Fruit fly (Drosophila melanogaster) whole organism, prepupa: ENCODE data around the gene moody.
A peak's percentile ranks its signal among the peaks of the same experiment; 100 is the strongest.

Experiments used
- Blimp-1 ChIP-seq: fragments of 200-800 bp; sonication (Bioruptor generic); optimal IDR thresholded peaks from 3 replicates; lab custom pipeline; 2017; ENCODE audit warnings: missing biosample characterization, missing genetic modification characterization, mild to moderate bottlenecking, moderate library complexity, missing genetic modification reagents
- CG10631 ChIP-seq: fragments of 200-800 bp; sonication (Bioruptor generic); optimal IDR thresholded peaks from 2 replicates; lab custom pipeline; 2016; ENCODE audit warnings: missing biosample characterization, missing genetic modification characterization
- CG10669 ChIP-seq: fragments of 200-800 bp; sonication (Bioruptor generic); optimal IDR thresholded peaks from 3 replicates; lab custom pipeline; 2018; ENCODE audit warnings: missing biosample characterization, mild to moderate bottlenecking, missing genetic modification characterization, moderate library complexity
- CG11294 ChIP-seq: fragments of 200-800 bp; sonication (Bioruptor generic); IDR thresholded peaks from 2 replicates; pipeline ENCODE4 v1.3.6; 2022; ENCODE audit warnings: missing biosample characterization, missing genetic modification characterization
- CG11902 ChIP-seq: fragments of 200-800 bp; sonication (Bioruptor generic); optimal IDR thresholded peaks from 3 replicates; lab custom pipeline; 2016; ENCODE audit warnings: missing biosample characterization, missing genetic modification characterization
- CG15336 ChIP-seq: fragments of 200-800 bp; sonication (Bioruptor generic); IDR thresholded peaks from 2 replicates; pipeline ENCODE4 v1.3.6; 2022; ENCODE audit warnings: missing biosample characterization, missing genetic modification characterization
- CG1621 ChIP-seq: fragments of 200-800 bp; sonication (Bioruptor generic); optimal IDR thresholded peaks from 3 replicates; lab custom pipeline; 2018; ENCODE audit warnings: missing biosample characterization, mild to moderate bottlenecking, missing genetic modification characterization
- CG16779 ChIP-seq: fragments of 200-800 bp; sonication (Bioruptor generic); optimal IDR thresholded peaks from 3 replicates; lab custom pipeline; 2017; ENCODE audit warnings: missing biosample characterization, mild to moderate bottlenecking, missing genetic modification characterization
- CG3032 ChIP-seq: fragments of 200-800 bp; optimal IDR thresholded peaks from 2 replicates; lab custom pipeline; 2019; ENCODE audit warnings: missing biosample characterization, mild to moderate bottlenecking, missing genetic modification characterization, moderate library complexity
- CG31627 ChIP-seq: fragments of 200-800 bp; sonication (Bioruptor generic); optimal IDR thresholded peaks from 3 replicates; lab custom pipeline; 2016; ENCODE audit warnings: missing biosample characterization, missing genetic modification characterization
- CG32006 ChIP-seq: fragments of 200-800 bp; sonication (Bioruptor generic); optimal IDR thresholded peaks from 3 replicates; lab custom pipeline; 2017; ENCODE audit warnings: missing biosample characterization, mild to moderate bottlenecking, missing genetic modification characterization
- CG34406 ChIP-seq: fragments of 200-800 bp; sonication (Bioruptor generic); optimal IDR thresholded peaks from 3 replicates; lab custom pipeline; 2016; ENCODE audit warnings: missing biosample characterization, missing genetic modification characterization
- CG6163 ChIP-seq: fragments of 200-800 bp; sonication (Bioruptor generic); IDR thresholded peaks from 3 replicates; pipeline ENCODE4 v1.3.6; 2022; ENCODE audit warnings: missing biosample characterization, missing genetic modification characterization
- CG6276 ChIP-seq: fragments of 200-800 bp; sonication (Bioruptor generic); optimal IDR thresholded peaks from 2 replicates; lab custom pipeline; 2017; ENCODE audit warnings: missing biosample characterization, mild to moderate bottlenecking, missing genetic modification characterization
- CG6792 ChIP-seq: fragments of 200-800 bp; sonication (Bioruptor generic); optimal IDR thresholded peaks from 3 replicates; lab custom pipeline; 2016; ENCODE audit warnings: missing biosample characterization, missing genetic modification characterization
- CG6808 ChIP-seq: fragments of 200-800 bp; sonication (Bioruptor generic); optimal IDR thresholded peaks from 3 replicates; lab custom pipeline; 2017; ENCODE audit warnings: missing biosample characterization, missing genetic modification characterization, mild to moderate bottlenecking, moderate library complexity, missing genetic modification reagents
- CG6854 ChIP-seq: fragments of 200-800 bp; sonication (Bioruptor generic); optimal IDR thresholded peaks from 2 replicates; lab custom pipeline; 2017; ENCODE audit warnings: missing biosample characterization, mild to moderate bottlenecking, missing genetic modification characterization
- CG8119 ChIP-seq: fragments of 200-800 bp; sonication (Bioruptor generic); IDR thresholded peaks from 3 replicates; pipeline ENCODE4 v1.3.6; 2022; ENCODE audit warnings: missing biosample characterization, missing genetic modification characterization
- CG8632 ChIP-seq: fragments of 200-800 bp; sonication (Bioruptor generic); optimal IDR thresholded peaks from 3 replicates; lab custom pipeline; 2016; ENCODE audit warnings: missing biosample characterization, missing genetic modification characterization
- CG9139 ChIP-seq: fragments of 200-800 bp; sonication (Bioruptor generic); optimal IDR thresholded peaks from 3 replicates; lab custom pipeline; 2017; ENCODE audit warnings: missing biosample characterization, mild to moderate bottlenecking, missing genetic modification characterization
- Eip75B ChIP-seq: fragments of 200-800 bp; sonication (Bioruptor generic); optimal IDR thresholded peaks from 3 replicates; lab custom pipeline; 2016; ENCODE audit warnings: missing biosample characterization, missing genetic modification characterization
- Eip78C ChIP-seq: fragments of 200-800 bp; sonication (Bioruptor generic); peaks from one replicate; lab custom pipeline; 2016; ENCODE audit warnings: missing biosample characterization, missing genetic modification characterization
- Eip93F ChIP-seq: fragments of 200-800 bp; sonication (Bioruptor generic); optimal IDR thresholded peaks from 2 replicates; lab custom pipeline; 2016; ENCODE audit warnings: missing biosample characterization, mild to moderate bottlenecking, missing genetic modification characterization
- Ets21C ChIP-seq: fragments of 200-800 bp; sonication (Bioruptor generic); optimal IDR thresholded peaks from 3 replicates; lab custom pipeline; 2016; ENCODE audit warnings: missing biosample characterization, missing genetic modification characterization
- Ets96B ChIP-seq: fragments of 200-800 bp; optimal IDR thresholded peaks from 2 replicates; lab custom pipeline; 2019; ENCODE audit warnings: missing biosample characterization, mild to moderate bottlenecking, missing genetic modification characterization, moderate library complexity
- Gug ChIP-seq: fragments of 200-800 bp; sonication (Bioruptor generic); IDR thresholded peaks from 2 replicates; pipeline ENCODE4 v1.3.6; 2022; ENCODE audit warnings: missing biosample characterization, missing genetic modification characterization
- Hr38 ChIP-seq: sonication (Bioruptor generic); optimal IDR thresholded peaks from 2 replicates; lab custom pipeline; 2016; ENCODE audit warnings: missing biosample characterization, missing genetic modification characterization
- Hr4 ChIP-seq: fragments of 200-800 bp; sonication (Bioruptor generic); optimal IDR thresholded peaks from 3 replicates; lab custom pipeline; 2016; ENCODE audit warnings: missing biosample characterization, missing genetic modification characterization
- Lpt ChIP-seq: fragments of 200-800 bp; sonication (Bioruptor generic); optimal IDR thresholded peaks from 3 replicates; lab custom pipeline; 2016; ENCODE audit warnings: missing biosample characterization, missing genetic modification characterization
- Met ChIP-seq: fragments of 200-800 bp; sonication (Bioruptor generic); optimal IDR thresholded peaks from 3 replicates; lab custom pipeline; 2016; ENCODE audit warnings: missing biosample characterization, missing genetic modification characterization
- OdsH ChIP-seq: fragments of 200-800 bp; sonication (Bioruptor generic); optimal IDR thresholded peaks from 3 replicates; lab custom pipeline; 2016; ENCODE audit warnings: missing biosample characterization, missing genetic modification characterization
- Sox14 ChIP-seq: fragments of 200-800 bp; sonication (Bioruptor generic); optimal IDR thresholded peaks from 3 replicates; lab custom pipeline; 2016; ENCODE audit warnings: missing biosample characterization, missing genetic modification characterization
- Sox15 ChIP-seq: fragments of 200-800 bp; sonication (Bioruptor generic); optimal IDR thresholded peaks from 3 replicates; lab custom pipeline; 2016; ENCODE audit warnings: missing biosample characterization, missing genetic modification characterization
- achi ChIP-seq: fragments of 200-800 bp; sonication (Bioruptor generic); optimal IDR thresholded peaks from 3 replicates; lab custom pipeline; 2016; ENCODE audit warnings: missing biosample characterization, missing genetic modification characterization
- acj6 ChIP-seq: fragments of 200-800 bp; sonication (Bioruptor generic); optimal IDR thresholded peaks from 3 replicates; lab custom pipeline; 2016; ENCODE audit warnings: missing biosample characterization, missing genetic modification characterization
- cyc ChIP-seq: fragments of 200-800 bp; sonication (Bioruptor generic); optimal IDR thresholded peaks from 3 replicates; lab custom pipeline; 2016; ENCODE audit warnings: missing biosample characterization, missing genetic modification characterization
- dac ChIP-seq: fragments of 200-800 bp; sonication (Bioruptor generic); optimal IDR thresholded peaks from 2 replicates; lab custom pipeline; 2017; ENCODE audit warnings: missing biosample characterization, mild to moderate bottlenecking, missing genetic modification characterization
- dsx ChIP-seq: fragments of 200-800 bp; optimal IDR thresholded peaks from 3 replicates; lab custom pipeline; 2019; ENCODE audit warnings: missing biosample characterization, mild to moderate bottlenecking, missing genetic modification characterization, moderate library complexity; ENCODE audit not compliant: poor library complexity, severe bottlenecking
- esn ChIP-seq: fragments of 200-800 bp; sonication (Bioruptor generic); optimal IDR thresholded peaks from 2 replicates; lab custom pipeline; 2016; ENCODE audit warnings: missing biosample characterization, mild to moderate bottlenecking, missing genetic modification characterization, moderate library complexity
- fd59A ChIP-seq: fragments of 200-800 bp; sonication (Bioruptor generic); optimal IDR thresholded peaks from 2 replicates; lab custom pipeline; 2017; ENCODE audit warnings: missing biosample characterization, mild to moderate bottlenecking, missing genetic modification characterization, missing genetic modification reagents
- fd85E ChIP-seq: fragments of 200-800 bp; sonication (Bioruptor generic); optimal IDR thresholded peaks from 3 replicates; lab custom pipeline; 2016; ENCODE audit warnings: missing biosample characterization, missing genetic modification characterization
- fkh ChIP-seq: fragments of 200-800 bp; sonication (Bioruptor generic); optimal IDR thresholded peaks from 3 replicates; lab custom pipeline; 2017; ENCODE audit warnings: missing biosample characterization, mild to moderate bottlenecking, missing genetic modification characterization, moderate library complexity
- net ChIP-seq: fragments of 200-800 bp; sonication (Bioruptor generic); optimal IDR thresholded peaks from 3 replicates; lab custom pipeline; 2016; ENCODE audit warnings: missing biosample characterization, missing genetic modification characterization
- pdm3 ChIP-seq: fragments of 200-800 bp; sonication (Bioruptor generic); optimal IDR thresholded peaks from 3 replicates; lab custom pipeline; 2016; ENCODE audit warnings: missing biosample characterization, missing genetic modification characterization
- salr ChIP-seq, 2 experiments: fragments of 200-800 bp; sonication (Bioruptor generic); optimal IDR thresholded peaks; 3 replicates each; lab custom pipeline; 2016 to 2018; ENCODE audit warnings: missing biosample characterization in 2 of 2, missing genetic modification characterization in 2 of 2, mild to moderate bottlenecking in 1 of 2
- spab ChIP-seq: fragments of 200-800 bp; sonication (Bioruptor generic); optimal IDR thresholded peaks from 2 replicates; lab custom pipeline; 2017; ENCODE audit warnings: missing biosample characterization, mild to moderate bottlenecking, missing genetic modification characterization, missing genetic modification reagents
- ss ChIP-seq, 2 experiments: fragments of 200-800 bp; sonication (Bioruptor generic); optimal IDR thresholded peaks; 2 replicates in 1 of 2; 3 replicates in 1 of 2; lab custom pipeline; 2017 to 2018; ENCODE audit warnings: mild to moderate bottlenecking in 2 of 2, missing biosample characterization in 2 of 2, missing genetic modification characterization in 2 of 2, moderate library complexity in 1 of 2
- topi ChIP-seq: fragments of 200-800 bp; sonication (Bioruptor generic); optimal IDR thresholded peaks from 3 replicates; lab custom pipeline; 2016; ENCODE audit warnings: missing biosample characterization, missing genetic modification characterization
- vri ChIP-seq: fragments of 200-800 bp; sonication (Bioruptor generic); optimal IDR thresholded peaks from 3 replicates; lab custom pipeline; 2016; ENCODE audit warnings: missing biosample characterization, mild to moderate bottlenecking, missing genetic modification characterization

Gene moody

DNA sequence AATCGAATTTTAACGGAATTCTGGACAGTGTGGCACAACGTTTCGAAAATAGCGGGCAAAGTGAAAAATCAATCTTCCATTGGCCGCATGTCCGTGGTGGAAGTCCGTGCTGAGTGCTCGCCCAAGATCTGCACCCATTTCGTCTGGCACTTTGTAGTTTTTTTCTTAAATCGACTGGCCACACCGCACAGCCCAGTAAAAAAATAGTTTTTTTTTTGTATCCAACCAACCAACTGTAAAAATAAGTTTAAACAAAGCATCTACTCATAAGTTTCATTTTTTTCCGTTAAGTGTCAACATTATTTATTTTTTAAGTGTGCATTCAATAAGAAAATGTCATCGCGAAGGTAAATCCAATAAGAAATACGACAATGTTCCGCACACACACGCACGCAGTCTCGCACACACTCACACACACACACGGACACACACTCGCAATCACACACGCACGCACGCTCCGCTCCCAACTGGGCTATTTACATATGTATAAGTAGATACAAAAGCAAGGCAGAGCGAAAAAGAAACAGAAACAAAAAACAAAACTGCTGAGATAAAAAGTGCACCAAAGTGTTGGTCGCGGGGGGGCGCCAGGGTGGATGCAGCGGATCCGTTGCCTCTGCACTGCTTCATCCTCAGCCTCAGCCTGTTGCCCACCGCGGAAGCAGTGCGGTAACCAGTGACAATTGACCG, 44.3 kb upstream of the moody start, which contains the start of gene csw (continued):
- TF ChIP-seq CG9139 (peak; percentile 97), Met (GFP tag; lab: Kevin White, UChicago) (peak; percentile 37), CG10631 (GFP tag; lab: Kevin White, UChicago) (no peak), CG31627 (peak; percentile 38), Blimp-1 (GFP tag; lab: Kevin White, UChicago) (no peak), dac (GFP tag; lab: Kevin White, UChicago) (peak; percentile 31), CG1621 (tag; lab: Kevin White, UChicago) (peak; percentile 93), ss (GFP tag; optimal IDR thresholded peaks at IDR 0.05; lab: Kevin White, UChicago) (peak; percentile 98 to 99), Gug (GFP tag; lab: Robert Waterston, UW) (peak; percentile 54), CG32006 (peak; percentile 53), acj6 (no peak), CG6163 (peak; percentile 95), CG15336 (GFP tag; lab: Robert Waterston, UW) (peak; percentile 88), Eip93F (GFP tag; lab: Kevin White, UChicago) (no peak), fd59A (peak; percentile 68), CG11294 (GFP tag; lab: Robert Waterston, UW) (no peak), CG6276 (GFP tag; lab: Kevin White, UChicago) (peak; percentile 92), pdm3 (GFP tag; lab: Kevin White, UChicago) (peak; percentile 57), dsx (peak; percentile 93), CG3032 (tag; lab: Kevin White, UChicago) (peak; percentile 87), spab (GFP tag; lab: Kevin White, UChicago) (peak; percentile 88), Sox15 (peak; percentile 2), Lpt (GFP tag; lab: Kevin White, UChicago) (peak; percentile 75), fd85E (GFP tag; lab: Kevin White, UChicago) (peak; percentile 27), vri (GFP tag; lab: Kevin White, UChicago) (no peak), Ets21C (GFP tag; lab: Kevin White, UChicago) (peak; percentile 5), CG6854 (GFP tag; lab: Kevin White, UChicago) (peak; percentile 87), OdsH (GFP tag; lab: Kevin White, UChicago) (peak; percentile 23), Sox14 (peak; percentile 43), achi (GFP tag; lab: Kevin White, UChicago) (peak; percentile 28), CG6808 (GFP tag; lab: Kevin White, UChicago) (peak; percentile 93), Hr4 (no peak), topi (GFP tag; lab: Kevin White, UChicago) (peak; percentile 51), net (GFP tag; lab: Kevin White, UChicago) (peak; percentile 84), fkh (GFP tag; lab: Kevin White, UChicago) (peak; percentile 57), CG11902 (GFP tag; lab: Kevin White, UChicago) (no peak), Hr38 (no peak), CG8119 (peak; percentile 86)

DNA sequence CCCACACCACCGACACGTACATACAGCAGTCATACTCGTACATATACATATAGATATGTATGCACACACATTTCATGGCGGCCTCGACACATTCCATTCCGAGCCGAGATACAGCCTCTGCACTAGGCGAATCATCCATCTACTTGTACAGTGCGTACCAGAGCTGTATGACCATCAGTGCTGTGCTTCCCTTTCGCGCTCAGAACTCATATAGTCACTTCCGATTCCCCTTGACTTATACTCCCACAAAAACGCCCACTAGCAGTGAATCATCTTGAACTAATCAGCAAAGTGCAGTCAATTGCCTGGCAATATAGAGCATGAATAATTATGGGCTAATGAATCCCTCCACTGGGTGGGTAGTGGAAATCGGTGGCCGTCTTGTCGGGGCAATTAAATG, 39.9 kb upstream of the moody start:
- peak; percentile 10 for TF ChIP-seq Ets96B
- no peak for TF ChIP-seq Eip75B (GFP tag; lab: Kevin White, UChicago)
- no peak for TF ChIP-seq vri (GFP tag; lab: Kevin White, UChicago)
- no peak for TF ChIP-seq Hr38
- TF ChIP-seq ss (GFP tag; optimal IDR thresholded peaks at IDR 0.05; lab: Kevin White, UChicago): no peak
- no peak for TF ChIP-seq CG6792 (GFP tag; lab: Kevin White, UChicago)
- TF ChIP-seq CG8119: no peak
- no peak for TF ChIP-seq Eip93F (GFP tag; lab: Kevin White, UChicago)
- TF ChIP-seq salr (GFP tag; optimal IDR thresholded peaks at IDR 0.05; lab: Kevin White, UChicago): no peak
- TF ChIP-seq esn (GFP tag; lab: Kevin White, UChicago): no peak
- TF ChIP-seq CG3032 (tag; lab: Kevin White, UChicago): peak; percentile 16
- no peak for TF ChIP-seq CG8632
- TF ChIP-seq CG16779: no peak
- TF ChIP-seq acj6: no peak
- TF ChIP-seq CG34406 (GFP tag; lab: Kevin White, UChicago): no peak
- peak; percentile 79 for TF ChIP-seq Eip78C
- no peak for TF ChIP-seq OdsH (GFP tag; lab: Kevin White, UChicago)
- no peak for TF ChIP-seq Met (GFP tag; lab: Kevin White, UChicago)
- TF ChIP-seq CG32006: peak; percentile 20
- TF ChIP-seq cyc (GFP tag; lab: Kevin White, UChicago): no peak
- TF ChIP-seq CG10669: peak; percentile 20
